Worm (Caenorhabditis elegans): ENCODE measurements around the gene C08B6.10.

C08B6.10 gene

DNA sequence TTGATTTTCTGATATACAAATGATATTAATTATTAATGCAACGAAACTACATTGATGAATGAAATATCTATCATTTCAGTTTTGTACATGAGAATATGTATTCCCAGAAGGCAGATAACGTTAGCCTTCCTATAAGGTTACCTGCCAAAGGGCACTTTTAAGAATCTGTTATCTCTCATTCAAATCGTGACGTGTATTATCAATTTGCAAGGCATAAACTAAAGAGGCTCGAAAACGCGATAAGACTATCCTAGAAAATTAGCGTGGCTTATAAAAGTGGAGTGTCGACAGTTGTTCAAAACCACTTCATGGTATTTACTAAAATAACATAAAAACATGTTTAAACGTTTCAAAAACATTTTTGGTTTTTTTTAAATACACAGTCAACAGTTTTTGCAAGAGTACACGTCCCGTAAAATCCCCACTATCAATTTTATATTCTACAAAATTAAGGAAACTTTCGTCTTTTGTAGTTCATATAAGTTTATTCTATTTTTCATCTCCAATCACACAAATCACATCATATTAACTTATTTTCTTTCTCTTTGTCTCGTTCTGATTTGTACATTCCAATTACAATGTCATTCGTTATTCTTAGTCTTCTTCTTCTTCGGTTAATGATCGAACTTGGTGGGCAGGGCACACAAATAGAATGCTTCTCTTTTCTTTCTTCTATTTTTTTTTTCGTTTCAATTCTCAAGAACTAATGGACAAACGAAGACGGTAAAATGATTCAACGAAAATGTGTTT is at the start of gene C08B6.10:
TSS of gene C08B6.10 (plus strand) at position 700 of the 750 bp plus-strand sequence.
- TF ChIP-seq ztf-23 (GFP tag; IDR thresholded peaks at IDR 0.05) (no peak), flt-1 (GFP tag; IDR thresholded peaks at IDR 0.05) (no peak), tab-1 (GFP tag; IDR thresholded peaks at IDR 0.05) (no peak), med-1 (GFP tag; optimal IDR thresholded peaks at IDR 0.05; ENCODE audit: insufficient read depth) (no peak), klf-2 (GFP tag; conservative IDR thresholded peaks at IDR 0.05) (no peak), T22C8.4 (GFP tag; IDR thresholded peaks at IDR 0.05) (no peak), ref-1 (GFP tag; conservative IDR thresholded peaks at IDR 0.05) (no peak), ztf-29 (GFP tag; IDR thresholded peaks at IDR 0.05) (no peak), cog-1 (tag; optimal IDR thresholded peaks at IDR 0.05) (no peak)

DNA sequence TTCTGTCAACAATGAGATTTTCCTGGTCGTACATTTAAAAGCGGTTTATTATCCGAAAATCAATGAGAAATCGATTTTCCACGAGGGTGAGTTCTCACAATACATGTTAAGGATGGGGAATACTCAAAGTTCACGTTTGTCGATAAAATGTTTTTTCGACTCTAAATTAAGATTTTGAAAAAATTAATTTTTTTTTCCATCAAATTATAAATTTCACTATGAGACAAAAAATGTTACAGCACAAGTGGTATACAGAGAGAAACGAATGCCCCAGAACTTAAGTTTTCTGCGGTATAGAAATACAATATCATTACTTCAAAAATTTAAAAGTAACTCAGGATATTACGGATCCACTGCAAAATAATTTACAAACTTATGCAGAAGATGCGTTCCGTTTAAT is 47.1 kb upstream of the C08B6.10 start, which contains the start of gene R04B5.1:
TSS of gene R04B5.1 (minus strand) at position 101 of the 400 bp plus-strand sequence.
- TF ChIP-seq ztf-29 (GFP tag; IDR thresholded peaks at IDR 0.05), result no peak
- TF ChIP-seq T22C8.4 (GFP tag; IDR thresholded peaks at IDR 0.05), result no peak
- no peak for TF ChIP-seq ztf-23 (GFP tag; IDR thresholded peaks at IDR 0.05)
- no peak for TF ChIP-seq med-1 (GFP tag; optimal IDR thresholded peaks at IDR 0.05; ENCODE audit: insufficient read depth)
- TF ChIP-seq ref-1 (GFP tag; conservative IDR thresholded peaks at IDR 0.05), result no peak
- no peak for TF ChIP-seq flt-1 (GFP tag; IDR thresholded peaks at IDR 0.05)
- TF ChIP-seq tab-1 (GFP tag; IDR thresholded peaks at IDR 0.05), result no peak
- TF ChIP-seq cog-1 (tag; optimal IDR thresholded peaks at IDR 0.05), result no peak
- no peak for TF ChIP-seq klf-2 (GFP tag; conservative IDR thresholded peaks at IDR 0.05)

DNA sequence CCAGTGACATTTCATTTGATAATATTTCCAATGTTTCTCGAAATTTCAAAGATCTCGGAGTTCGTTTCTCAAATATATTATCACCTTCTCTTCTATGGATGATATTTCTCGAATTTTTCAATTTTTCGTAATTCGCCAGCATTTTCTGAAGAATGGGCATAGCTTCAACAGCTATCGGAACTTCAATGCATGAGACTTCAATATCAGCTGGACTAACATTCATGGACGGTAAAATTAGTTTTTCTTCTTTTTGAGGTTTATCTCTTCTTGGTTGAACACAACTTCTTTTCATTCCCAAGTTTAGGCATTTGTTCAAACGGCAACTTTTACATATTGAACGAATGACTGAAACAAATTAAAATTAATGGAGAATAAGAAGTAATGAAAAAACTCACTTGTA is 44.4 kb upstream of the C08B6.10 start:
- TF ChIP-seq ztf-23 (GFP tag; IDR thresholded peaks at IDR 0.05) (no peak), ztf-29 (GFP tag; IDR thresholded peaks at IDR 0.05) (no peak), klf-2 (GFP tag; conservative IDR thresholded peaks at IDR 0.05) (no peak), flt-1 (GFP tag; IDR thresholded peaks at IDR 0.05) (no peak), ref-1 (GFP tag; conservative IDR thresholded peaks at IDR 0.05) (no peak), med-1 (GFP tag; optimal IDR thresholded peaks at IDR 0.05; ENCODE audit: insufficient read depth) (no peak), tab-1 (GFP tag; IDR thresholded peaks at IDR 0.05) (no peak), cog-1 (tag; optimal IDR thresholded peaks at IDR 0.05) (no peak), T22C8.4 (GFP tag; IDR thresholded peaks at IDR 0.05) (no peak)

DNA sequence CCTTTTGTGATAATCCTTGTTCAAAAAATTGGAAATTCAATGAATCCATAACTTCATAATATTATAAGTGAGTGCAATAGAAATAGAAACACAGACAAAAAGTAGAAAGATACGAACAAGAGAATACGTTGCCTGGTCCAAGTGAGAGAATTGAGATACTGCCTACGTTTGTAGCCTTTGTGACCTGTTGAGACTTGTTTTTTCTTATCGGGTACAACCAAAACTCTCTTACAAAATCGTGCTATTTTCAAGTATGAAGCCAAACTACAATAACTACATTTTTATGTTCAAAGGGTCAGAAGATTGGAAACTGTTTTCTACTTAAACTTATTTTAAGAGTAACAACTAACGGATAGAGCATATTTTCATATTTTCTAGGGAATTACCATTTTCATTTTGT is 43.7 kb upstream of the C08B6.10 start, which contains the start of gene nhr-205:
TSS of gene nhr-205 (minus strand) at position 141 of the 400 bp plus-strand sequence.
- TF ChIP-seq flt-1 (GFP tag; IDR thresholded peaks at IDR 0.05), result no peak
- TF ChIP-seq ztf-23 (GFP tag; IDR thresholded peaks at IDR 0.05), result no peak
- no peak for TF ChIP-seq klf-2 (GFP tag; conservative IDR thresholded peaks at IDR 0.05)
- TF ChIP-seq ref-1 (GFP tag; conservative IDR thresholded peaks at IDR 0.05), result no peak
- no peak for TF ChIP-seq tab-1 (GFP tag; IDR thresholded peaks at IDR 0.05)
- no peak for TF ChIP-seq T22C8.4 (GFP tag; IDR thresholded peaks at IDR 0.05)
- no peak for TF ChIP-seq med-1 (GFP tag; optimal IDR thresholded peaks at IDR 0.05; ENCODE audit: insufficient read depth)
- no peak for TF ChIP-seq cog-1 (tag; optimal IDR thresholded peaks at IDR 0.05)
- no peak for TF ChIP-seq ztf-29 (GFP tag; IDR thresholded peaks at IDR 0.05)

DNA sequence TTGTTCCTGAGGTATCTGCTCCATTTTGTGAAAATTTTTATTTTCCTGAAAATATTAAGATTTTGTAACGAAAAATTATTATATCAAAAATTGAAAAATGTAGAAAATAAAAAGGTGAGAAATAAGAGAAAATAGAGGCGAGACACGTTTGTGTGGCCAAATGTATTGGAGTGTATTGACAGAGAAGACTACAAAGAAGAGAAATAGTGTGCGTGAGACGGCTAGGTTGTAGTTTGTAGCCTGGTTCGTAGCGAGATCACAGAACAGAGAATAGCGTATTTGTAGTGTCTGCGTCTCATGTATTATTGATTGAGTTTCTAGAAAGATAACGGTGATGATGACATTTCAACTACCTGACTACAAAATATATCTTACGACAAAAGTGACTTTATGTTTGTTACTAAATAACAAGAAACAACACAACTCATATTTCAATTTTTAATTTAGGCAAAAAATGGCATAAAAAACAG is 41.3 kb upstream of the C08B6.10 start, which contains the start of gene nhr-12:
TSS of gene nhr-12 (minus strand) at position 51 of the 470 bp plus-strand sequence.
- no peak for TF ChIP-seq flt-1 (GFP tag; IDR thresholded peaks at IDR 0.05)
- no peak for TF ChIP-seq ztf-23 (GFP tag; IDR thresholded peaks at IDR 0.05)
- TF ChIP-seq med-1 (GFP tag; optimal IDR thresholded peaks at IDR 0.05; ENCODE audit: insufficient read depth), result no peak
- TF ChIP-seq ztf-29 (GFP tag; IDR thresholded peaks at IDR 0.05), result no peak
- no peak for TF ChIP-seq tab-1 (GFP tag; IDR thresholded peaks at IDR 0.05)
- TF ChIP-seq cog-1 (tag; optimal IDR thresholded peaks at IDR 0.05), result no peak
- TF ChIP-seq T22C8.4 (GFP tag; IDR thresholded peaks at IDR 0.05), result no peak
- TF ChIP-seq ref-1 (GFP tag; conservative IDR thresholded peaks at IDR 0.05), result no peak
- no peak for TF ChIP-seq klf-2 (GFP tag; conservative IDR thresholded peaks at IDR 0.05)

DNA sequence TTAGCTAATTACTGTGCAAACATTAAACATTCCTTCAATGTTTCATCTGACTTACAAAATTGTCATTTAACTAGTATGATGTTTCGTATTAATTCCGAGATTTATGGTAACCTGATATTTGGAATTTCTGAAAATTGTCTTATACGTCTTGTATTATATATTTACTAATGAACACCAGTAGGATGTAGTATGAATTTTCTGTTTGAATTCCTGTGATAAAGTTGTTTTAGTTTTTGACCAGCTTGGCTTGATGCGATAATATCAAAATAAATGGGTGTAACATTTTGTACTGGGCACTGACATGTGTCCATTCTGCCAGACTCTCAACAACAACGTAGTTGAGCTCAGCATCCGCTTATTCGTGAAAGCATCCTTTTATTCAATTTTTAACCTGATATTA is 40.4 kb upstream of the C08B6.10 start, which contains the start of gene R04B5.6:
TSS of gene R04B5.6 (plus strand) at position 301 of the 400 bp plus-strand sequence.
- TF ChIP-seq tab-1 (GFP tag; IDR thresholded peaks at IDR 0.05) (no peak), med-1 (GFP tag; optimal IDR thresholded peaks at IDR 0.05; ENCODE audit: insufficient read depth) (no peak), ref-1 (GFP tag; conservative IDR thresholded peaks at IDR 0.05) (no peak), flt-1 (GFP tag; IDR thresholded peaks at IDR 0.05) (no peak), cog-1 (tag; optimal IDR thresholded peaks at IDR 0.05) (no peak), ztf-23 (GFP tag; IDR thresholded peaks at IDR 0.05) (no peak), ztf-29 (GFP tag; IDR thresholded peaks at IDR 0.05) (no peak), T22C8.4 (GFP tag; IDR thresholded peaks at IDR 0.05) (no peak), klf-2 (GFP tag; conservative IDR thresholded peaks at IDR 0.05) (no peak)

DNA sequence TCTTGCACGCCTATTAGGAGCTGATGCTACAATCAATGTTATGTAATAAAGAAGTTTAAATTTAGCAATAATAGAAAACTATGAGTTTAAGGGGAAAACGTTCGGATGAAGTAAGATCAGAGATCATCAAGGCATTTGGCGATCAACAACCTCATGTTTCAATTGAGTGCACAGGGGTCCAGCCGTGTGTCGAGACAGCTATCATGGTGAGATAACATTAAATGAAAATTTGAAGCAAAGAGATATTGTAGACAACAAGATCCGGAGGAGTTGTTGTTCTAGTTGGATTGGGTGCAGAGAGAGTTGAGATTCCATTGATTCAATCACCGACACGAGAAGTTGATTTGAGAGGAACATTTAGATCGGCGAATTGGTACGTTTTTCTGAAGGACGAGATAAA is 39.2 kb upstream of the C08B6.10 start:
- TF ChIP-seq ztf-29 (GFP tag; IDR thresholded peaks at IDR 0.05), result no peak
- TF ChIP-seq ztf-23 (GFP tag; IDR thresholded peaks at IDR 0.05), result no peak
- no peak for TF ChIP-seq flt-1 (GFP tag; IDR thresholded peaks at IDR 0.05)
- TF ChIP-seq ref-1 (GFP tag; conservative IDR thresholded peaks at IDR 0.05), result no peak
- TF ChIP-seq cog-1 (tag; optimal IDR thresholded peaks at IDR 0.05), result no peak
- TF ChIP-seq T22C8.4 (GFP tag; IDR thresholded peaks at IDR 0.05), result no peak
- no peak for TF ChIP-seq klf-2 (GFP tag; conservative IDR thresholded peaks at IDR 0.05)
- TF ChIP-seq med-1 (GFP tag; optimal IDR thresholded peaks at IDR 0.05; ENCODE audit: insufficient read depth), result no peak
- TF ChIP-seq tab-1 (GFP tag; IDR thresholded peaks at IDR 0.05), result no peak

DNA sequence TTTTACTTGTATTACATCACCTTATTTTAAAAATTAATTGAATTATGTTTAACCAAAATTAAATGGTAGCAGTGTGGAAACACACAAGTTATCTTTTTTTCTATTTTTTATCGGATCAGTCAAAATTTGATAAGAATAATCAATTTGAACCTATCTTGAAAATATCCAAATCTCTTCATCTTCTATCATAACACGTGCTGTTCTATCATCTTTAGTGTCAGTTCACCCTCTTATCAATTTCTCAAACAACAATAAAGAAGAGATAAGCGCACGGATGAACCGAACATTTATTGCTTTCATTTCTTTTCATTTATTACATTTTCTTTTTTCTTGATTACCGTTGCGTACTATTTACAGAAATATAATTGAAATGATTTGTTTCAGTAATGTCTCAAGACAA is 38.2 kb upstream of the C08B6.10 start, which contains the start of gene R04B5.5:
TSS of gene R04B5.5 (plus strand) at position 378 of the 400 bp plus-strand sequence.
- no peak for TF ChIP-seq ztf-29 (GFP tag; IDR thresholded peaks at IDR 0.05)
- no peak for TF ChIP-seq cog-1 (tag; optimal IDR thresholded peaks at IDR 0.05)
- TF ChIP-seq tab-1 (GFP tag; IDR thresholded peaks at IDR 0.05), result no peak
- TF ChIP-seq T22C8.4 (GFP tag; IDR thresholded peaks at IDR 0.05), result no peak
- TF ChIP-seq ref-1 (GFP tag; conservative IDR thresholded peaks at IDR 0.05), result no peak
- TF ChIP-seq flt-1 (GFP tag; IDR thresholded peaks at IDR 0.05), result no peak
- TF ChIP-seq klf-2 (GFP tag; conservative IDR thresholded peaks at IDR 0.05), result no peak
- no peak for TF ChIP-seq ztf-23 (GFP tag; IDR thresholded peaks at IDR 0.05)
- TF ChIP-seq med-1 (GFP tag; optimal IDR thresholded peaks at IDR 0.05; ENCODE audit: insufficient read depth), result no peak

DNA sequence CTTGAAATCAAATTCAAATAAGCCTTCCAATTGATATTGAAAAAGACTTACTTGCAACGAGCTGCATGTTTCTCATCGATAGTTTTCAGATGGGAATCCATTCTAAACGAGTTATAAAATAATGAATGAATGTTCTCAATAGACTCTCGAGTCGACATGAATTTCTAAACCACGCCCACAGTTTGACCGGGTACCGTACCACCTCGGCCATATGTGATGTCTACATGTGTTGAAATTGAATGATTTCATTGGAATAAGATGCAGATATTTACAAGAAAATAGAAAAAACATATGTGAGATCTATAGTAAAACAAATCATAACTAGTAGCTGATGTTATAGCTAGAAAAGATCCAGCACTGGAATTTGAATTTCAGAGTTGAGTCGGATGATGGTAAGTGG is 34.8 kb upstream of the C08B6.10 start, which contains the start of gene R04B5.7:
TSS of gene R04B5.7 (minus strand) at position 101 of the 400 bp plus-strand sequence.
- no peak for TF ChIP-seq ztf-23 (GFP tag; IDR thresholded peaks at IDR 0.05)
- no peak for TF ChIP-seq med-1 (GFP tag; optimal IDR thresholded peaks at IDR 0.05; ENCODE audit: insufficient read depth)
- no peak for TF ChIP-seq ztf-29 (GFP tag; IDR thresholded peaks at IDR 0.05)
- no peak for TF ChIP-seq ref-1 (GFP tag; conservative IDR thresholded peaks at IDR 0.05)

Data from whole organism, midembryonic.